Worm (Caenorhabditis elegans) whole organism, L1 larva: Measurements from ENCODE around the gene acp-2.

Source experiments
- C04F5.9 ChIP-seq: sonication (generic microtip); optimal IDR thresholded peaks from 2 replicates; lab custom pipeline; 2016; ENCODE audit warnings: missing genetic modification characterization, missing compliant biosample characterization
- C16A3.4 ChIP-seq: fragments of 150-350 bp; optimal IDR thresholded peaks from 2 replicates; lab custom pipeline; 2014; ENCODE audit warnings: missing biosample characterization, missing genetic modification characterization
- C34B4.2 ChIP-seq: sonication (generic microtip); optimal IDR thresholded peaks from 2 replicates; lab custom pipeline; 2017; ENCODE audit warnings: mild to moderate bottlenecking, missing genetic modification characterization, missing compliant biosample characterization
- Y116A8C.19 ChIP-seq: sonication (generic microtip); optimal IDR thresholded peaks from 2 replicates; lab custom pipeline; 2016; ENCODE audit warnings: missing compliant biosample characterization, missing genetic modification characterization, borderline replicate concordance
- aly-2 ChIP-seq: fragments of 150-350 bp; optimal IDR thresholded peaks from 2 replicates; lab custom pipeline; 2014; ENCODE audit warnings: missing biosample characterization, missing genetic modification characterization
- blmp-1 ChIP-seq: fragments of 150-350 bp; optimal IDR thresholded peaks from 2 replicates; lab custom pipeline; 2014; ENCODE audit warnings: missing biosample characterization, missing genetic modification characterization
- ceh-63 ChIP-seq: fragments of 200-800 bp; sonication (Bioruptor generic); optimal IDR thresholded peaks from 2 replicates; lab custom pipeline; 2018; ENCODE audit warnings: mild to moderate bottlenecking, missing genetic modification characterization, missing compliant biosample characterization
- ceh-90 ChIP-seq: sonication (generic microtip); optimal IDR thresholded peaks from 2 replicates; lab custom pipeline; 2016; ENCODE audit warnings: missing genetic modification characterization, missing compliant biosample characterization
- dpl-1 ChIP-seq, 3 experiments: fragments of 150-350 bp in 2 of 3; sonication (generic microtip) in 1 of 3; optimal IDR thresholded peaks; 2 replicates each; lab custom pipeline; 2014 to 2017; ENCODE audit warnings: missing biosample characterization in 3 of 3, missing genetic modification characterization in 3 of 3, missing genetic modification reagents in 3 of 3
- efl-1 ChIP-seq, 4 experiments: fragments of 150-350 bp; optimal IDR thresholded peaks in 3 of 4; peaks in 1 of 4; 1 replicate in 1 of 4; 2 replicates in 3 of 4; lab custom pipeline; 2014; ENCODE audit warnings: missing biosample characterization in 2 of 4, missing genetic modification characterization in 2 of 4, missing genetic modification reagents in 2 of 4
- efl-3 ChIP-seq: fragments of 200-800 bp; sonication (Bioruptor generic); optimal IDR thresholded peaks from 2 replicates; lab custom pipeline; 2018; ENCODE audit warnings: mild to moderate bottlenecking, missing genetic modification characterization, missing compliant biosample characterization
- egl-13 ChIP-seq: sonication (generic microtip); optimal IDR thresholded peaks from 2 replicates; lab custom pipeline; 2016; ENCODE audit warnings: missing genotype, missing genetic modification reagents, missing genetic modification characterization, missing compliant biosample characterization
- elt-3 ChIP-seq, 6 experiments: fragments of 150-350 bp in 1 of 6; sonication (generic microtip); optimal IDR thresholded peaks; 2 replicates each; lab custom pipeline; 2017 to 2018; ENCODE audit warnings: missing biosample characterization in 6 of 6, missing genetic modification characterization in 6 of 6, inconsistent platforms in 1 of 6
- fkh-10 ChIP-seq: sonication (generic microtip); optimal IDR thresholded peaks from 2 replicates; lab custom pipeline; 2017; ENCODE audit warnings: missing biosample characterization, missing genetic modification reagents, missing genetic modification characterization
- fos-1 ChIP-seq: fragments of 150-350 bp; optimal IDR thresholded peaks from 2 replicates; lab custom pipeline; 2014; ENCODE audit warnings: missing biosample characterization, missing genetic modification characterization
- hlh-17 ChIP-seq: fragments of 200-800 bp; sonication (Bioruptor generic); optimal IDR thresholded peaks from 2 replicates; lab custom pipeline; 2018; ENCODE audit warnings: missing genetic modification characterization, mild to moderate bottlenecking, missing compliant biosample characterization, moderate library complexity, borderline replicate concordance
- hpl-2 ChIP-seq: fragments of 150-350 bp; optimal IDR thresholded peaks from 2 replicates; lab custom pipeline; 2014; ENCODE audit warnings: missing biosample characterization, missing genetic modification reagents, missing genetic modification characterization
- isw-1 ChIP-seq: fragments of 200-800 bp; sonication (Bioruptor generic); IDR thresholded peaks from 2 replicates; pipeline ENCODE4 v1.3.6; 2022; ENCODE audit warnings: missing genetic modification characterization, missing compliant biosample characterization
- lin-14 ChIP-seq: fragments of 200-800 bp; sonication (Bioruptor generic); optimal IDR thresholded peaks from 2 replicates; lab custom pipeline; 2018; ENCODE audit warnings: mild to moderate bottlenecking, missing genetic modification characterization, moderate library complexity, missing compliant biosample characterization
- lin-15B ChIP-seq: fragments of 150-350 bp; sonication (generic microtip); optimal IDR thresholded peaks from 3 replicates; lab custom pipeline; 2014; ENCODE audit warnings: missing biosample characterization, missing genetic modification characterization
- lin-35 ChIP-seq, 2 experiments: fragments of 150-350 bp; optimal IDR thresholded peaks; 2 replicates each; lab custom pipeline; 2014; ENCODE audit warnings: missing biosample characterization in 2 of 2, missing genetic modification characterization in 2 of 2, missing genetic modification reagents in 2 of 2
- lin-39 ChIP-seq: fragments of 150-350 bp; optimal IDR thresholded peaks from 2 replicates; lab custom pipeline; 2014; ENCODE audit warnings: missing biosample characterization, missing genetic modification reagents, missing genetic modification characterization
- lsy-2 ChIP-seq, 2 experiments: fragments of 150-350 bp; optimal IDR thresholded peaks; 2 replicates each; lab custom pipeline; 2014; ENCODE audit warnings: missing biosample characterization in 2 of 2, missing genetic modification characterization in 2 of 2
- mab-9 ChIP-seq: fragments of 200-800 bp; sonication (Bioruptor generic); IDR thresholded peaks from 2 replicates; pipeline ENCODE4 v1.3.6; 2022; ENCODE audit warnings: missing genetic modification reagents, missing genetic modification characterization, missing compliant biosample characterization
- mdl-1 ChIP-seq, 2 experiments: fragments of 150-350 bp; optimal IDR thresholded peaks; 2 replicates each; lab custom pipeline; 2014 to 2017; ENCODE audit warnings: missing biosample characterization in 2 of 2, missing genetic modification characterization in 2 of 2, inconsistent platforms in 1 of 2
- mef-2 ChIP-seq: fragments of 150-350 bp; optimal IDR thresholded peaks from 2 replicates; lab custom pipeline; 2014; ENCODE audit warnings: missing biosample characterization, missing genetic modification characterization
- nhr-20 ChIP-seq: sonication (generic microtip); optimal IDR thresholded peaks from 2 replicates; lab custom pipeline; 2016; ENCODE audit warnings: mild to moderate bottlenecking, missing genetic modification characterization, missing compliant biosample characterization
- nhr-237 ChIP-seq: fragments of 150-350 bp; optimal IDR thresholded peaks from 2 replicates; lab custom pipeline; 2014; ENCODE audit warnings: missing biosample characterization, missing genetic modification characterization
- nhr-28 ChIP-seq: fragments of 150-350 bp; optimal IDR thresholded peaks from 2 replicates; lab custom pipeline; 2014; ENCODE audit warnings: missing biosample characterization, missing genetic modification characterization
- nhr-85 ChIP-seq: sonication (generic microtip); peaks from one replicate; lab custom pipeline; 2016; ENCODE audit warnings: missing genetic modification characterization, inconsistent platforms, missing compliant biosample characterization
- skn-1 ChIP-seq: fragments of 150-350 bp; optimal IDR thresholded peaks from 2 replicates; lab custom pipeline; 2014; ENCODE audit warnings: missing biosample characterization, missing genetic modification characterization
- snu-23 ChIP-seq: sonication (generic microtip); optimal IDR thresholded peaks from 2 replicates; lab custom pipeline; 2016; ENCODE audit warnings: missing genetic modification characterization, missing compliant biosample characterization
- sox-4 ChIP-seq: sonication (generic microtip); optimal IDR thresholded peaks from 2 replicates; lab custom pipeline; 2016; ENCODE audit warnings: missing genetic modification characterization, missing compliant biosample characterization
- sup-37 ChIP-seq: fragments of 200-800 bp; sonication (Bioruptor generic); optimal IDR thresholded peaks from 2 replicates; lab custom pipeline; 2018; ENCODE audit warnings: mild to moderate bottlenecking, missing genetic modification characterization, missing compliant biosample characterization
- tlp-1 ChIP-seq: fragments of 150-350 bp; optimal IDR thresholded peaks from 2 replicates; lab custom pipeline; 2014; ENCODE audit warnings: missing biosample characterization, missing genetic modification characterization
- unc-86 ChIP-seq: sonication (generic microtip); optimal IDR thresholded peaks from 2 replicates; lab custom pipeline; 2016; ENCODE audit warnings: missing genetic modification characterization, missing compliant biosample characterization
- unc-98 ChIP-seq: fragments of 200-800 bp; sonication (Bioruptor generic); IDR thresholded peaks from 2 replicates; pipeline ENCODE4 v1.3.6; 2022; ENCODE audit warnings: missing genetic modification characterization, missing compliant biosample characterization
- xbp-1 ChIP-seq: sonication (generic microtip); optimal IDR thresholded peaks from 2 replicates; lab custom pipeline; 2016; ENCODE audit warnings: missing genetic modification characterization, missing compliant biosample characterization
- ztf-11 ChIP-seq, 2 experiments: sonication (generic microtip); optimal IDR thresholded peaks; 2 replicates each; lab custom pipeline; 2016 to 2017; ENCODE audit warnings: missing genetic modification characterization in 2 of 2, missing biosample characterization in 1 of 2, missing compliant biosample characterization in 1 of 2
- ztf-4 ChIP-seq: fragments of 150-350 bp; optimal IDR thresholded peaks from 2 replicates; lab custom pipeline; 2014; ENCODE audit warnings: missing biosample characterization, missing genetic modification characterization

Gene acp-2

DNA sequence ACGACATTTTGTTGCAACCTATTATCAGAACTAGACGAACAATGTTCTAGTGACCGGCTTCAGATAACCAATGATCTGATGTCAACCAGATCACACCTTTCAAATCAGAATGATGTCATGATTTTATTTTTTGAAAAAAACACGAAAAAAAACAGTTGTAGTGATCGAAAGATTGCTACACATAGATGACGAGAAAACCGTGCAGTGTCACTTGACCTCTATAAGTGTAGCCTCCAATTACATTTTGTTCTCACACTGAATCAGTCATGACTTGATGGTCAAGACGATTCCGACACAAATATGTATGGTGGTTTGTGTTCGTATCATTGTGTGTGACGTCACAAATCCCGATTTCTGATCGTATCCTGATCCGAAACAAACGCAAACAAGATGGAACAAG is 8.2 kb upstream of the acp-2 start (continued):
- TF ChIP-seq lin-39 (tag; lab: Kevin White, UChicago) (no peak), nhr-20 (tag; lab: Kevin White, UChicago) (peak; percentile 55), blmp-1 (tag; lab: Kevin White, UChicago) (peak; percentile 17), sup-37 (GFP tag; lab: Kevin White, UChicago) (no peak), C34B4.2 (tag; lab: Kevin White, UChicago) (no peak), sox-4 (no peak), mab-9 (GFP tag; lab: Robert Waterston, UW) (no peak), lin-35 (GFP tag; optimal IDR thresholded peaks at IDR 0.05; lab: Kevin White, UChicago) (peak in 1 of 2 experiments; percentile 5), fkh-10 (no peak)

DNA sequence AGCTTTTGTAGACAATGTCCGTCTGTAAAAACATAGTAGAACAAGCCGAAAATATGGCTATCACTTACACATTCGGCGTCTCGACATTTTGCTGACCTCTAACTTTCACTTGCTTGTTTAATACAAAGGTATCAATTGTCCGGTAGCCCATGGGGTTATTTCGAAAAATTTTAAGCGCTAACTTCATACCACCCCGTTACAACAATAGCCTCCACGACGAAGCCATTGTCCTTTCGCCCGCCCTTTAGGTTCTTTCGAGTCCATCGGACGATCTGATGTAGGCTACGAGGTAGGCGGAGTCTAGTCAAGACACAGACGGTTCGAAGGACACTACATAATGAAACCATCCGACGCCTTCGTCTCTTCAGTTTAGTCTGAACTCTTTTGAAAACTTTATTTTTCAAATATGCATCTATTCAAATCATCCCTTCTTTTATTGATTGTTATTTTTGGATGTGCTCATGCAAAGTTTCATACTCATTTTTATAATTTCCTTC is 7.0 kb upstream of the acp-2 start, which contains the start of gene lips-10:
Gene lips-10 (plus strand): TSS at position 378 of the 497 bp plus-strand sequence.
- peak; percentile 49 for TF ChIP-seq blmp-1 (tag; lab: Kevin White, UChicago)
- peak in 1 of 6 experiments; percentile 22 for TF ChIP-seq elt-3 (tag; optimal IDR thresholded peaks at IDR 0.05; lab: Kevin White, UChicago)
- TF ChIP-seq hlh-17 (GFP tag; lab: Kevin White, UChicago), result no peak
- no peak for TF ChIP-seq unc-98
- TF ChIP-seq nhr-85 (tag; lab: Kevin White, UChicago), result peak; percentile 71
- no peak for TF ChIP-seq ceh-63 (GFP tag; lab: Kevin White, UChicago)
- TF ChIP-seq sup-37 (GFP tag; lab: Kevin White, UChicago), result no peak
- TF ChIP-seq fos-1 (tag; lab: Kevin White, UChicago), result no peak

ce11 chrII:8437035-8437434 is 5.2 kb upstream of the acp-2 start, which contains the start of gene acp-3:
TSS of gene acp-3 (minus strand) at chrII:8437135.
- no peak for TF ChIP-seq fkh-10
- no peak for TF ChIP-seq efl-1 (optimal IDR thresholded peaks at IDR 0.05; lab: Kevin White, UChicago)
- TF ChIP-seq efl-1 (GFP tag; optimal IDR thresholded peaks at IDR 0.05 in 1 of 2; lab: Kevin White, UChicago), result peak in 1 of 2 experiments; percentile 45

DNA sequence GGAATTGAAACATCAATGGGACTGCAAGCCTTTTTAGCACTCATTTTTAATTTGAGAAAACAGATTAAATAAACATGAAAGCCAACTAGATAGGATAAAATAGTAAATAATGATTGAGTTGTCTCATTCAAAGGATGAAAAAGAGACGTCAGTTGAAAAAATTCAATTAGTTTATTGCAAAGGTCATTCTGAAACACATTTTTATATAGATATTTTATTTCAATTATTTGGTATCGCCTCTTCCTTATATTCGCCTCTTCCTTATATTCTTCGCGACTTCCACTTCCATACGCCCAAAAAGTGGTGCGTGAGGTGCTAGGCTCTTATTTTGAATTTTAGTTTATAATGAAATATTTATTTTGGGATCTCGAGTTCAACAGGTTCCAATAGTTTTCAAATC is 3.2 kb upstream of the acp-2 start, which contains the start of gene acp-4:
Gene acp-4 (minus strand): TSS at position 101 of the 400 bp plus-strand sequence.
- TF ChIP-seq sup-37 (GFP tag; lab: Kevin White, UChicago) (no peak), mef-2 (tag; lab: Kevin White, UChicago) (no peak), efl-3 (no peak)

- peak; percentile 36 for TF ChIP-seq snu-23 (GFP tag; lab: Kevin White, UChicago)
- TF ChIP-seq Y116A8C.19, result no peak
- no peak for TF ChIP-seq sup-37 (GFP tag; lab: Kevin White, UChicago)
- peak; percentile 12 to 40 for TF ChIP-seq efl-1 (optimal IDR thresholded peaks at IDR 0.05; lab: Kevin White, UChicago)
- peak in 1 of 2 experiments; percentile 26 for TF ChIP-seq efl-1 (GFP tag; optimal IDR thresholded peaks at IDR 0.05 in 1 of 2; lab: Kevin White, UChicago)
- no peak for TF ChIP-seq skn-1 (tag; lab: Kevin White, UChicago)
- peak in 1 of 2 experiments; percentile 41 for TF ChIP-seq lsy-2 (tag; optimal IDR thresholded peaks at IDR 0.05; lab: Kevin White, UChicago)
- TF ChIP-seq nhr-28 (tag; lab: Kevin White, UChicago), result no peak
- no peak for TF ChIP-seq aly-2 (tag; lab: Kevin White, UChicago)
- TF ChIP-seq unc-86 (tag; lab: Kevin White, UChicago), result no peak
- no peak for TF ChIP-seq elt-3 (tag; optimal IDR thresholded peaks at IDR 0.05; lab: Kevin White, UChicago)
- peak in 2 of 3 experiments; percentile 20 to 42 for TF ChIP-seq dpl-1 (GFP tag; optimal IDR thresholded peaks at IDR 0.05; lab: Kevin White, UChicago)
- TF ChIP-seq ceh-63 (GFP tag; lab: Kevin White, UChicago), result no peak
- no peak for TF ChIP-seq nhr-237 (tag; lab: Kevin White, UChicago)
- TF ChIP-seq isw-1 (GFP tag; lab: Robert Waterston, UW), result no peak
- TF ChIP-seq fkh-10, result no peak
- no peak for TF ChIP-seq lin-39 (tag; lab: Kevin White, UChicago)
- no peak for TF ChIP-seq C04F5.9 (tag; lab: Kevin White, UChicago)
- no peak for TF ChIP-seq tlp-1 (tag; lab: Kevin White, UChicago)
- TF ChIP-seq lin-14 (GFP tag; lab: Kevin White, UChicago), result peak; percentile 47
- TF ChIP-seq egl-13, result no peak
- no peak for TF ChIP-seq hpl-2 (GFP tag; lab: Kevin White, UChicago)
- no peak for TF ChIP-seq C16A3.4
- no peak for TF ChIP-seq ztf-11 (tag; optimal IDR thresholded peaks at IDR 0.05; lab: Kevin White, UChicago)
- TF ChIP-seq mdl-1 (tag; optimal IDR thresholded peaks at IDR 0.05; lab: Kevin White, UChicago), result no peak
- no peak for TF ChIP-seq ztf-4 (tag; lab: Kevin White, UChicago)
- no peak for TF ChIP-seq ceh-90 (tag; lab: Kevin White, UChicago)
- TF ChIP-seq lin-15B (tag; lab: Kevin White, UChicago), result no peak
- peak; percentile 38 for TF ChIP-seq xbp-1 (tag; lab: Kevin White, UChicago)
Measured at ce11 chrII:8428947-8429919, 2.6 kb downstream of the acp-2 start.
